Fruit fly (Drosophila melanogaster) whole organism: ENCODE data around the gene Zip88E.

Source experiments
- Dll ChIP-seq: fragments of >200 bp; optimal IDR thresholded peaks from 2 replicates; lab custom pipeline; 2017
- pan ChIP-seq: fragments of >200 bp; optimal IDR thresholded peaks from 2 replicates; lab custom pipeline; 2017
- usp ChIP-seq: fragments of >200 bp; optimal IDR thresholded peaks from 2 replicates; lab custom pipeline; 2017; ENCODE audit warnings: missing biosample characterization, missing genetic modification characterization, mixed read lengths

- TF ChIP-seq usp (GFP tag; lab: Kevin White, UChicago) = no peak
- TF ChIP-seq pan (lab: Kevin White, UChicago) = no peak
- no peak for TF ChIP-seq Dll (lab: Kevin White, UChicago)
These were observed 38.2 kb upstream of the Zip88E start, which contains the start of gene CG34316 for dm6 chr3R:15230285-15230684.
